Fruit fly (Drosophila melanogaster): Measurements from ENCODE around the gene GMF.

GMF gene

dm6 chr2L:16285692-16286359, 16.9 kb downstream of the GMF start (continued):
- TF ChIP-seq kah (GFP tag; optimal IDR thresholded peaks at IDR 0.05) (peak; percentile 68), CG9797 (GFP tag; optimal IDR thresholded peaks at IDR 0.05) (no peak), slbo (GFP tag; IDR thresholded peaks at IDR 0.05) (no peak), dm (GFP tag; optimal IDR thresholded peaks at IDR 0.05) (peak; percentile 67), Mad (GFP tag; optimal IDR thresholded peaks at IDR 0.05) (peak; percentile 85), aop (GFP tag; IDR thresholded peaks at IDR 0.05) (no peak), Eip74EF (GFP tag; optimal IDR thresholded peaks at IDR 0.05) (peak in 1 of 2 experiments; percentile 77), CG17361 (GFP tag; IDR thresholded peaks at IDR 0.05) (no peak), NfI (GFP tag; optimal IDR thresholded peaks at IDR 0.05) (peak; percentile 88), lilli (GFP tag; optimal IDR thresholded peaks at IDR 0.05) (peak; percentile 86), CG30431 (GFP tag; optimal IDR thresholded peaks at IDR 0.05) (peak; percentile 87), bigmax (GFP tag; optimal IDR thresholded peaks at IDR 0.05) (peak; percentile 36), CG13296 (GFP tag; optimal IDR thresholded peaks at IDR 0.05) (peak; percentile 57), CG8089 (GFP tag; optimal IDR thresholded peaks at IDR 0.05) (peak; percentile 78), CG4730 (GFP tag; IDR thresholded peaks at IDR 0.05) (no peak), CG2116 (GFP tag; optimal IDR thresholded peaks at IDR 0.05) (peak; percentile 36), CG31441 (GFP tag; IDR thresholded peaks at IDR 0.05) (no peak), pb (GFP tag; optimal IDR thresholded peaks at IDR 0.05) (peak; percentile 70), cato (GFP tag; optimal IDR thresholded peaks at IDR 0.05; ENCODE audit: borderline replicate concordance) (peak; percentile 71), ttk (GFP tag; IDR thresholded peaks at IDR 0.05) (no peak), PHDP (tag; optimal IDR thresholded peaks at IDR 0.05) (peak; percentile 92), CG10543 (GFP tag; optimal IDR thresholded peaks at IDR 0.05) (peak; percentile 24), CG6854 (GFP tag; optimal IDR thresholded peaks at IDR 0.05) (peak; percentile 84), CG4820 (GFP tag; optimal IDR thresholded peaks at IDR 0.05) (peak; percentile 85), sqz (GFP tag; optimal IDR thresholded peaks at IDR 0.05) (peak; percentile 25), B-H1 (GFP tag; IDR thresholded peaks at IDR 0.05) (no peak), CG5245 (GFP tag; optimal IDR thresholded peaks at IDR 0.05) (peak; percentile 78), vvl (GFP tag; IDR thresholded peaks at IDR 0.05) (no peak), Trl (optimal IDR thresholded peaks at IDR 0.05) (peak; percentile 68 to 87), Trl (GFP tag; optimal IDR thresholded peaks at IDR 0.05) (peak; percentile 65), CG14860 (GFP tag; IDR thresholded peaks at IDR 0.05; ENCODE audit: partially characterized antibody) (no peak), tgo (GFP tag; IDR thresholded peaks at IDR 0.05) (no peak), Fer1 (GFP tag; optimal IDR thresholded peaks at IDR 0.05) (peak; percentile 79), CG17359 (tag; optimal IDR thresholded peaks at IDR 0.05) (peak; percentile 94), Scr (GFP tag; IDR thresholded peaks at IDR 0.05; ENCODE audit: partially characterized antibody) (no peak), D19B (GFP tag; optimal IDR thresholded peaks at IDR 0.05) (peak; percentile 75), dimm (GFP tag; IDR thresholded peaks at IDR 0.05) (no peak), CG3065 (GFP tag; optimal IDR thresholded peaks at IDR 0.05) (peak; percentile 76), CG10565 (GFP tag; optimal IDR thresholded peaks at IDR 0.05) (no peak), Hmr (GFP tag; optimal IDR thresholded peaks at IDR 0.05) (peak; percentile 76), E2f1 (GFP tag; IDR thresholded peaks at IDR 0.05) (no peak), ind (GFP tag; optimal IDR thresholded peaks at IDR 0.05) (peak; percentile 89), Adf1 (GFP tag; IDR thresholded peaks at IDR 0.05) (no peak), fd3F (GFP tag; optimal IDR thresholded peaks at IDR 0.05) (peak; percentile 86), CG5953 (GFP tag; IDR thresholded peaks at IDR 0.05) (no peak), Dip2 (GFP tag; IDR thresholded peaks at IDR 0.05) (no peak), row (GFP tag; IDR thresholded peaks at IDR 0.05) (no peak), zfh1 (GFP tag; IDR thresholded peaks at IDR 0.05) (no peak), Xrp1 (GFP tag; IDR thresholded peaks at IDR 0.05) (no peak), insv (GFP tag; optimal IDR thresholded peaks at IDR 0.05) (no peak), unc-4 (GFP tag; IDR thresholded peaks at IDR 0.05; ENCODE audit: partially characterized antibody) (no peak)

Measured in whole organism, embryonic.